Fruit fly (Drosophila melanogaster) whole organism, adult: Measurements from ENCODE around the gene CG46439.

Experiments
- CG11617 ChIP-seq: fragments of 200-800 bp; sonication (Bioruptor generic); optimal IDR thresholded peaks from 2 replicates; lab custom pipeline; 2017; ENCODE audit warnings: mild to moderate bottlenecking, missing biosample characterization, missing genetic modification reagents, missing genetic modification characterization
- CG12768 ChIP-seq: fragments of 200-800 bp; sonication (Bioruptor generic); optimal IDR thresholded peaks from 2 replicates; lab custom pipeline; 2017; ENCODE audit warnings: missing biosample characterization, missing genetic modification characterization, mild to moderate bottlenecking, moderate library complexity, missing genetic modification reagents
- CG14711 ChIP-seq: fragments of 200-800 bp; sonication (Bioruptor generic); optimal IDR thresholded peaks from 2 replicates; lab custom pipeline; 2018; ENCODE audit warnings: missing biosample characterization, mild to moderate bottlenecking, missing genetic modification characterization, moderate library complexity
- CG1620 ChIP-seq: fragments of 200-800 bp; sonication (Bioruptor generic); optimal IDR thresholded peaks from 2 replicates; lab custom pipeline; 2016; ENCODE audit warnings: missing biosample characterization, missing genetic modification characterization
- CG33017 ChIP-seq: fragments of 200-800 bp; sonication (Bioruptor generic); optimal IDR thresholded peaks from 2 replicates; lab custom pipeline; 2018; ENCODE audit warnings: missing biosample characterization, mild to moderate bottlenecking, missing genetic modification characterization, moderate library complexity
- CG5204 ChIP-seq: fragments of 200-800 bp; sonication (Bioruptor generic); optimal IDR thresholded peaks from 2 replicates; lab custom pipeline; 2016; ENCODE audit warnings: missing biosample characterization, missing genetic modification characterization
- CG7045 ChIP-seq: fragments of 200-800 bp; sonication (Bioruptor generic); optimal IDR thresholded peaks from 2 replicates; lab custom pipeline; 2017; ENCODE audit warnings: missing biosample characterization, mild to moderate bottlenecking, missing genetic modification characterization
- CG7101 ChIP-seq: fragments of 200-800 bp; sonication (Bioruptor generic); optimal IDR thresholded peaks from 2 replicates; lab custom pipeline; 2018; ENCODE audit warnings: missing biosample characterization, mild to moderate bottlenecking, missing genetic modification characterization, moderate library complexity
- Clk ChIP-seq: fragments of 200-800 bp; sonication (Bioruptor generic); optimal IDR thresholded peaks from 2 replicates; lab custom pipeline; 2017; ENCODE audit warnings: missing biosample characterization, missing genetic modification characterization
- Crg-1 ChIP-seq: fragments of 200-800 bp; sonication (Bioruptor generic); optimal IDR thresholded peaks from 2 replicates; lab custom pipeline; 2016; ENCODE audit warnings: missing biosample characterization, missing genetic modification characterization
- Hr96 ChIP-seq: fragments of 200-800 bp; sonication (Bioruptor generic); optimal IDR thresholded peaks from 2 replicates; lab custom pipeline; 2016; ENCODE audit warnings: missing biosample characterization, missing genetic modification characterization
- Mnt ChIP-seq: fragments of 200-800 bp; sonication (Bioruptor generic); optimal IDR thresholded peaks from 2 replicates; lab custom pipeline; 2016; ENCODE audit warnings: missing biosample characterization, mild to moderate bottlenecking, missing genetic modification characterization
- bab1 ChIP-seq: fragments of 200-800 bp; sonication (Bioruptor generic); optimal IDR thresholded peaks from 3 replicates; lab custom pipeline; 2019; ENCODE audit warnings: missing biosample characterization, mild to moderate bottlenecking, missing genetic modification characterization, moderate library complexity
- cic ChIP-seq: fragments of 200-800 bp; sonication (Bioruptor generic); optimal IDR thresholded peaks from 2 replicates; lab custom pipeline; 2017; ENCODE audit warnings: missing biosample characterization, mild to moderate bottlenecking, missing genetic modification characterization, moderate library complexity
- cnc ChIP-seq, 2 experiments: fragments of >200 bp; optimal IDR thresholded peaks; 2 replicates each; lab custom pipeline; 2017
- kay ChIP-seq: fragments of 200-800 bp; sonication (Bioruptor generic); peaks from one replicate; lab custom pipeline; 2016; ENCODE audit warnings: missing biosample characterization, missing genetic modification characterization, borderline replicate concordance
- ovo ChIP-seq: fragments of 200-800 bp; sonication (Bioruptor generic); optimal IDR thresholded peaks from 2 replicates; lab custom pipeline; 2016; ENCODE audit warnings: missing biosample characterization, missing genetic modification characterization
- pad ChIP-seq: fragments of 200-800 bp; sonication (Bioruptor generic); optimal IDR thresholded peaks from 3 replicates; lab custom pipeline; 2017; ENCODE audit warnings: missing biosample characterization, missing genetic modification characterization, mild to moderate bottlenecking, moderate library complexity, missing genetic modification reagents
- tj ChIP-seq: fragments of 200-800 bp; sonication (Bioruptor generic); optimal IDR thresholded peaks from 3 replicates; lab custom pipeline; 2017; ENCODE audit warnings: missing biosample characterization, mild to moderate bottlenecking, missing genetic modification characterization, moderate library complexity
- toe ChIP-seq: fragments of 200-800 bp; sonication (Bioruptor generic); optimal IDR thresholded peaks from 2 replicates; lab custom pipeline; 2016; ENCODE audit warnings: missing biosample characterization, missing genetic modification characterization

The CG46439 gene

dm6 chr3L:11064689-11065088 is 31.4 kb downstream of the CG46439 start, which contains the start of the genes CG32075, CG45101 and SuUR:
CG32075 (minus strand) TSS chr3L:11064941.
CG45101 (plus strand) TSS chr3L:11064991.
SuUR (plus strand) TSS chr3L:11064991.
- TF ChIP-seq bab1 (peak; percentile 90), kay (GFP tag; lab: Kevin White, UChicago) (no peak), ovo (GFP tag; lab: Kevin White, UChicago) (peak; percentile 59), CG14711 (tag; lab: Kevin White, UChicago) (peak; percentile 76), Mnt (GFP tag; lab: Kevin White, UChicago) (peak; percentile 89), Crg-1 (peak; percentile 92), Clk (peak; percentile 82), CG1620 (GFP tag; lab: Kevin White, UChicago) (peak; percentile 96), pad (GFP tag; lab: Kevin White, UChicago) (peak; percentile 80), cnc (optimal IDR thresholded peaks at IDR 0.05; lab: Kevin White, UChicago) (no peak), cic (GFP tag; lab: Kevin White, UChicago) (no peak), CG12768 (peak; percentile 85), tj (GFP tag; lab: Kevin White, UChicago) (peak; percentile 71), toe (GFP tag; lab: Kevin White, UChicago) (peak; percentile 91), CG11617 (GFP tag; lab: Kevin White, UChicago) (peak; percentile 85), CG5204 (GFP tag; lab: Kevin White, UChicago) (no peak), CG7045 (GFP tag; lab: Kevin White, UChicago) (peak; percentile 71), CG7101 (tag; lab: Kevin White, UChicago) (peak; percentile 87), Hr96 (GFP tag; lab: Kevin White, UChicago) (no peak), CG33017 (peak; percentile 70)

- TF ChIP-seq bab1: peak; percentile 19
- TF ChIP-seq tj (GFP tag; lab: Kevin White, UChicago): peak; percentile 11
- peak; percentile 1 for TF ChIP-seq Mnt (GFP tag; lab: Kevin White, UChicago)
- no peak for TF ChIP-seq Clk
Observed at dm6 chr3L:11062441-11062840, 33.6 kb downstream of the CG46439 start, which contains the start of gene CG32069. CG32069 (minus strand) TSS chr3L:11062614.

- TF ChIP-seq pad (GFP tag; lab: Kevin White, UChicago): peak; percentile 48
- no peak for TF ChIP-seq toe (GFP tag; lab: Kevin White, UChicago)
- peak; percentile 3 for TF ChIP-seq Crg-1
- peak; percentile 12 for TF ChIP-seq Clk
- TF ChIP-seq Mnt (GFP tag; lab: Kevin White, UChicago): peak; percentile 65
- TF ChIP-seq ovo (GFP tag; lab: Kevin White, UChicago): no peak
- peak; percentile 90 for TF ChIP-seq bab1
- TF ChIP-seq CG11617 (GFP tag; lab: Kevin White, UChicago): peak; percentile 81
- TF ChIP-seq CG7101 (tag; lab: Kevin White, UChicago): peak; percentile 83
- peak; percentile 73 for TF ChIP-seq CG14711 (tag; lab: Kevin White, UChicago)
- peak; percentile 75 for TF ChIP-seq CG12768
- TF ChIP-seq CG7045 (GFP tag; lab: Kevin White, UChicago): peak; percentile 69
- peak; percentile 56 for TF ChIP-seq Hr96 (GFP tag; lab: Kevin White, UChicago)
- peak; percentile 6 for TF ChIP-seq cic (GFP tag; lab: Kevin White, UChicago)
- no peak for TF ChIP-seq kay (GFP tag; lab: Kevin White, UChicago)
- TF ChIP-seq tj (GFP tag; lab: Kevin White, UChicago): peak; percentile 54
- TF ChIP-seq cnc (optimal IDR thresholded peaks at IDR 0.05; lab: Kevin White, UChicago): no peak
- no peak for TF ChIP-seq CG5204 (GFP tag; lab: Kevin White, UChicago)
- peak; percentile 87 for TF ChIP-seq CG33017
- peak; percentile 13 for TF ChIP-seq CG1620 (GFP tag; lab: Kevin White, UChicago)
Observed at dm6 chr3L:11061200-11061599, 34.8 kb downstream of the CG46439 start, which contains the start of the genes CG6321 and Blos2. CG6321 (minus strand) TSS chr3L:11061224. Blos2 (plus strand) TSS chr3L:11061571.

- TF ChIP-seq tj (GFP tag; lab: Kevin White, UChicago): no peak
- TF ChIP-seq CG12768: peak; percentile 17
Observed at dm6 chr3L:11053843-11054242, 42.2 kb downstream of the CG46439 start, which contains the start of gene CG7888. CG7888 (plus strand) TSS chr3L:11054035.

- TF ChIP-seq tj (GFP tag; lab: Kevin White, UChicago): no peak
- no peak for TF ChIP-seq pad (GFP tag; lab: Kevin White, UChicago)
Observed at dm6 chr3L:11052760-11053259, 43.2 kb downstream of the CG46439 start.

- TF ChIP-seq CG12768: no peak
- TF ChIP-seq cnc (optimal IDR thresholded peaks at IDR 0.05; lab: Kevin White, UChicago): no peak
- TF ChIP-seq cic (GFP tag; lab: Kevin White, UChicago): no peak
- no peak for TF ChIP-seq Clk
- TF ChIP-seq CG1620 (GFP tag; lab: Kevin White, UChicago): no peak
- TF ChIP-seq CG7101 (tag; lab: Kevin White, UChicago): no peak
- TF ChIP-seq CG7045 (GFP tag; lab: Kevin White, UChicago): no peak
- no peak for TF ChIP-seq kay (GFP tag; lab: Kevin White, UChicago)
- no peak for TF ChIP-seq bab1
- no peak for TF ChIP-seq tj (GFP tag; lab: Kevin White, UChicago)
- TF ChIP-seq CG11617 (GFP tag; lab: Kevin White, UChicago): no peak
Observed at dm6 chr3L:11051271-11051670, 44.8 kb downstream of the CG46439 start, which contains the start of gene CG43693. CG43693 (minus strand) TSS chr3L:11051371.
